Worm (Caenorhabditis elegans) whole organism, midembryonic: Measurements from ENCODE around the gene fbxa-67.

Source experiments
- T22C8.4 ChIP-seq: fragments of 200-800 bp; sonication (Bioruptor generic); IDR thresholded peaks from 2 replicates; pipeline ENCODE4 v1.3.6; 2022; ENCODE audit warnings: missing genetic modification characterization, missing compliant biosample characterization
- flt-1 ChIP-seq: fragments of 200-800 bp; sonication (Bioruptor generic); IDR thresholded peaks from 2 replicates; pipeline ENCODE4 v1.3.6; 2022; ENCODE audit warnings: missing genetic modification characterization, missing compliant biosample characterization
- klf-2 ChIP-seq: fragments of 200-800 bp; sonication (Bioruptor generic); conservative IDR thresholded peaks from 2 replicates; pipeline ENCODE4 v1.3.6; 2022; ENCODE audit warnings: missing genetic modification reagents, missing genetic modification characterization, missing compliant biosample characterization
- ztf-23 ChIP-seq: fragments of 200-800 bp; sonication (Bioruptor generic); IDR thresholded peaks from 2 replicates; pipeline ENCODE4 v1.3.6; 2022; ENCODE audit warnings: missing genetic modification reagents, missing genetic modification characterization, missing compliant biosample characterization
- ztf-29 ChIP-seq: fragments of 200-800 bp; sonication (Bioruptor generic); IDR thresholded peaks from 2 replicates; pipeline ENCODE4 v1.3.6; 2022; ENCODE audit warnings: missing genetic modification reagents, missing genetic modification characterization, missing compliant biosample characterization

- no peak for TF ChIP-seq ztf-23 (GFP tag; lab: Robert Waterston, UW)
- no peak for TF ChIP-seq ztf-29 (GFP tag; lab: Robert Waterston, UW)
- TF ChIP-seq flt-1 (GFP tag; lab: Robert Waterston, UW): no peak
- peak; percentile 75 for TF ChIP-seq T22C8.4 (GFP tag; lab: Robert Waterston, UW)
- no peak for TF ChIP-seq klf-2
Measured at ce11 chrIII:996564-996963, 46.1 kb upstream of the fbxa-67 start.
